Worm (Caenorhabditis elegans) whole organism, late embryonic: ENCODE measurements around the gene ags-3.

Experiments used
- K02D7.2 ChIP-seq: sonication (generic microtip); optimal IDR thresholded peaks from 2 replicates; lab custom pipeline; 2017; ENCODE audit warnings: mild to moderate bottlenecking, missing genetic modification characterization, missing compliant biosample characterization
- ceh-19 ChIP-seq: fragments of 200-800 bp; sonication (Bioruptor generic); optimal IDR thresholded peaks from 2 replicates; lab custom pipeline; 2018; ENCODE audit warnings: mild to moderate bottlenecking, missing genetic modification characterization, missing compliant biosample characterization
- fkh-6 ChIP-seq: sonication (generic microtip); optimal IDR thresholded peaks from 2 replicates; lab custom pipeline; 2016; ENCODE audit warnings: missing genetic modification characterization, missing compliant biosample characterization
- hlh-6 ChIP-seq: sonication (generic microtip); optimal IDR thresholded peaks from 2 replicates; lab custom pipeline; 2016; ENCODE audit warnings: missing genotype, missing genetic modification characterization, missing compliant biosample characterization
- lin-11 ChIP-seq: fragments of 200-800 bp; sonication (Bioruptor generic); optimal IDR thresholded peaks from 2 replicates; lab custom pipeline; 2018; ENCODE audit warnings: mild to moderate bottlenecking, missing genetic modification characterization, missing compliant biosample characterization
- nhr-11 ChIP-seq: fragments of 150-350 bp; optimal IDR thresholded peaks from 2 replicates; lab custom pipeline; 2014; ENCODE audit warnings: missing biosample characterization, missing genetic modification characterization
- pqm-1 ChIP-seq: sonication (generic microtip); optimal IDR thresholded peaks from 2 replicates; lab custom pipeline; 2016; ENCODE audit warnings: missing genetic modification characterization, missing compliant biosample characterization
- unc-86 ChIP-seq: sonication (generic microtip); optimal IDR thresholded peaks from 2 replicates; lab custom pipeline; 2016; ENCODE audit warnings: missing genetic modification characterization, missing compliant biosample characterization

DNA sequence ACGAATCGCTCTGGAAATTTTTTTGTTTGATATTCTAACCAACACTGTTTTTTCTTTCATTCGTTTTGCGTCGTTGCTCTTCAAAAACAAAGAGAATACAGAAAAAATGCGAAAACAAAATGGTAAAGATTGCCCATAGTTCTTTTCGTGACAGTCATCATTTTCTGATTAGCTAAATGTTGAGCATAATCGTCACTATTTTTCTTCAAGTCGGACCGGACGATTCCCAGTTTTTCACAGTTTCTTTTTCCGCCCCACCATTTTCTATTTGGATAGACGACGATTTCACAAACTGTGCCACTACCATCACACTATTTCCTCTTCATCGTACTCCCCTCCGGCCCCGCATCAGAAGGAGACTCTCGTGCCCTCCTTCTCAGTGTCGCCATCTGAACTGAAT, 39.8 kb downstream of the ags-3 start:
- TF ChIP-seq ceh-19 (GFP tag; lab: Kevin White, UChicago), result no peak
- no peak for TF ChIP-seq pqm-1 (tag; lab: Kevin White, UChicago)
- TF ChIP-seq lin-11 (tag; lab: Kevin White, UChicago), result no peak
- no peak for TF ChIP-seq K02D7.2 (tag; lab: Kevin White, UChicago)
- TF ChIP-seq fkh-6 (tag; lab: Kevin White, UChicago), result no peak
- TF ChIP-seq unc-86 (tag; lab: Kevin White, UChicago), result no peak
- TF ChIP-seq nhr-11 (tag; lab: Kevin White, UChicago), result no peak
- TF ChIP-seq hlh-6, result no peak
